Fruit fly (Drosophila melanogaster) whole organism, prepupa: Measurements from ENCODE around the gene CG13096.

ENCODE experiments used
- CG16779 ChIP-seq: fragments of 200-800 bp; sonication (Bioruptor generic); optimal IDR thresholded peaks from 3 replicates; lab custom pipeline; 2017; ENCODE audit warnings: missing biosample characterization, mild to moderate bottlenecking, missing genetic modification characterization
- Eip78C ChIP-seq: fragments of 200-800 bp; sonication (Bioruptor generic); peaks from one replicate; lab custom pipeline; 2016; ENCODE audit warnings: missing biosample characterization, missing genetic modification characterization
- eg ChIP-seq: fragments of 200-800 bp; sonication (Bioruptor generic); IDR thresholded peaks from 3 replicates; pipeline ENCODE4 v1.3.6; 2022; ENCODE audit warnings: missing biosample characterization, missing genetic modification characterization

dm6 chr2L:8544636-8545035, 33.0 kb upstream of the CG13096 start:
- TF ChIP-seq eg (GFP tag; lab: Robert Waterston, UW) (no peak), Eip78C (GFP tag; lab: Kevin White, UChicago) (no peak), CG16779 (no peak)
